Fruit fly (Drosophila melanogaster): ENCODE data around the gene CG34324.

DNA sequence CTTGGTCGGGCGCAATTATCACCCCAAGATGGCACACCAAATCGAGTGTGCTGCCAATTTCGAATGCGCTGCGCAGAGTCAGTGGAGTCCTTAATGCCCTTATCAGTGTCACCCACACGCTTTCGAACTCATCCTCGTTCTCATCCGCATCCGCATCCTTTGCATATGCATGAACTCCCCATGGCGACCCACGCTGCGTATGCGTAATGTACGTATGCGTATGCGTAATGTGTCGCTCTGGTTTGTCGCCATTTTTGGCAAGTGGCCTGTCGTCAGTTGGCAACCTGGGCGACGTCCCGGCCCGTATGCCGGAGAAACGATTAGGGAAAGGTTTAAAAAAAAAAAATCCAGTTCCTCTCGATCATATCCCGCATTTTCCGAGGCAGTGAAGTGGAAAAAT is 21.5 kb upstream of the CG34324 start:
- no peak for TF ChIP-seq Opbp (GFP tag; IDR thresholded peaks at IDR 0.05; ENCODE audit: partially characterized antibody)
- no peak for TF ChIP-seq Sox102F (GFP tag; optimal IDR thresholded peaks at IDR 0.05)
- no peak for TF ChIP-seq bigmax (GFP tag; optimal IDR thresholded peaks at IDR 0.05)
- TF ChIP-seq CG12659 (GFP tag; optimal IDR thresholded peaks at IDR 0.05), result no peak
- TF ChIP-seq CG10274 (GFP tag; optimal IDR thresholded peaks at IDR 0.05), result no peak
- no peak for TF ChIP-seq CG1233 (GFP tag; optimal IDR thresholded peaks at IDR 0.05)
- TF ChIP-seq sqz (GFP tag; optimal IDR thresholded peaks at IDR 0.05), result no peak
- TF ChIP-seq CG10267 (tag; optimal IDR thresholded peaks at IDR 0.05), result no peak
- no peak for TF ChIP-seq chm (GFP tag; IDR thresholded peaks at IDR 0.05)
- TF ChIP-seq Hsf (GFP tag; optimal IDR thresholded peaks at IDR 0.05), result no peak

Data from whole organism, embryonic.